Fruit fly (Drosophila melanogaster): ENCODE results near the gene yin.
A peak's percentile ranks its signal among the peaks of the same experiment; 100 is the strongest.

The yin gene

dm6 chrX:3838648-3839047 lies 33.1 kb downstream of the yin start (continued):
- TF ChIP-seq fkh (GFP tag; optimal IDR thresholded peaks at IDR 0.05) (peak; percentile 51), Smox (GFP tag; optimal IDR thresholded peaks at IDR 0.05) (peak; percentile 23), CG6792 (GFP tag; optimal IDR thresholded peaks at IDR 0.05) (peak; percentile 48), CG9139 (GFP tag; optimal IDR thresholded peaks at IDR 0.05) (no peak), fd85E (GFP tag; optimal IDR thresholded peaks at IDR 0.05) (no peak), Lpt (GFP tag; optimal IDR thresholded peaks at IDR 0.05) (peak; percentile 64), Ets21C (GFP tag; optimal IDR thresholded peaks at IDR 0.05) (no peak), Blimp-1 (GFP tag; optimal IDR thresholded peaks at IDR 0.05) (no peak), Eip78C (GFP tag) (peak; percentile 85), CG16779 (tag; optimal IDR thresholded peaks at IDR 0.05) (no peak), dac (GFP tag; optimal IDR thresholded peaks at IDR 0.05) (peak; percentile 52)

- TF ChIP-seq dsx (GFP tag; optimal IDR thresholded peaks at IDR 0.05; ENCODE audit: poor library complexity, severe bottlenecking) (no peak), CG15336 (GFP tag; IDR thresholded peaks at IDR 0.05) (0 out of 2 replicates have a peak, but pooled peaks have one; percentile 38), CG6276 (GFP tag; optimal IDR thresholded peaks at IDR 0.05) (no peak), Eip78C (GFP tag) (peak; percentile 37), Smox (GFP tag; optimal IDR thresholded peaks at IDR 0.05) (no peak), eg (GFP tag; IDR thresholded peaks at IDR 0.05) (0 out of 3 replicates have a peak, but pooled peaks have one; percentile 17), Hr4 (GFP tag; optimal IDR thresholded peaks at IDR 0.05) (peak; percentile 5), Lpt (GFP tag; optimal IDR thresholded peaks at IDR 0.05) (no peak), CG32006 (GFP tag; optimal IDR thresholded peaks at IDR 0.05) (peak; percentile 17)
Observed at dm6 chrX:3837628-3838027, 34.1 kb downstream of the yin start.

dm6 chrX:3835764-3836342 lies 35.9 kb downstream of the yin start:
- TF ChIP-seq Lpt (GFP tag; optimal IDR thresholded peaks at IDR 0.05) (no peak), Eip78C (GFP tag) (peak; percentile 38), Ets96B (tag; optimal IDR thresholded peaks at IDR 0.05) (no peak), CG7368 (GFP tag; optimal IDR thresholded peaks at IDR 0.05) (no peak), OdsH (GFP tag; optimal IDR thresholded peaks at IDR 0.05) (no peak), eg (GFP tag; IDR thresholded peaks at IDR 0.05) (peak; percentile 25; the same call in 1 of the 3 replicates), salr (GFP tag; optimal IDR thresholded peaks at IDR 0.05) (no peak), Sox102F (GFP tag; optimal IDR thresholded peaks at IDR 0.05) (no peak), CG6163 (GFP tag; IDR thresholded peaks at IDR 0.05) (no peak), Gug (GFP tag; IDR thresholded peaks at IDR 0.05) (no peak), Hr38 (GFP tag; optimal IDR thresholded peaks at IDR 0.05) (no peak), CG15336 (GFP tag; IDR thresholded peaks at IDR 0.05) (no peak), topi (GFP tag; optimal IDR thresholded peaks at IDR 0.05) (no peak), CG3919 (GFP tag; optimal IDR thresholded peaks at IDR 0.05) (no peak)

dm6 chrX:3834955-3835763 lies 36.6 kb downstream of the yin start:
- peak; percentile 16 for TF ChIP-seq net (GFP tag; optimal IDR thresholded peaks at IDR 0.05)
- TF ChIP-seq lz (GFP tag; optimal IDR thresholded peaks at IDR 0.05) = no peak
- TF ChIP-seq fkh (GFP tag; optimal IDR thresholded peaks at IDR 0.05) = no peak
- TF ChIP-seq CG32006 (GFP tag; optimal IDR thresholded peaks at IDR 0.05) = no peak
- TF ChIP-seq CG31627 (GFP tag; optimal IDR thresholded peaks at IDR 0.05) = no peak
- TF ChIP-seq CG10669 (GFP tag; optimal IDR thresholded peaks at IDR 0.05) = peak; percentile 53
- peak; percentile 68; the same call in 1 of the 3 replicates for TF ChIP-seq eg (GFP tag; IDR thresholded peaks at IDR 0.05)
- TF ChIP-seq Lpt (GFP tag; optimal IDR thresholded peaks at IDR 0.05) = peak; percentile 11
- TF ChIP-seq acj6 (GFP tag; optimal IDR thresholded peaks at IDR 0.05) = no peak
- no peak for TF ChIP-seq CG6792 (GFP tag; optimal IDR thresholded peaks at IDR 0.05)
- TF ChIP-seq Gug (GFP tag; IDR thresholded peaks at IDR 0.05) = no peak
- no peak for TF ChIP-seq Ets21C (GFP tag; optimal IDR thresholded peaks at IDR 0.05)
- TF ChIP-seq ss (GFP tag; optimal IDR thresholded peaks at IDR 0.05) = peak; percentile 62 to 76
- TF ChIP-seq CG6808 (GFP tag; optimal IDR thresholded peaks at IDR 0.05) = peak; percentile 66
- peak; percentile 30 for TF ChIP-seq spab (GFP tag; optimal IDR thresholded peaks at IDR 0.05)
- TF ChIP-seq pdm3 (GFP tag; optimal IDR thresholded peaks at IDR 0.05) = no peak
- no peak for TF ChIP-seq fd85E (GFP tag; optimal IDR thresholded peaks at IDR 0.05)
- no peak for TF ChIP-seq CG4318 (GFP tag; optimal IDR thresholded peaks at IDR 0.05)
- TF ChIP-seq Met (GFP tag; optimal IDR thresholded peaks at IDR 0.05) = no peak
- TF ChIP-seq CG9139 (GFP tag; optimal IDR thresholded peaks at IDR 0.05) = peak; percentile 53
- TF ChIP-seq fd59A (GFP tag; optimal IDR thresholded peaks at IDR 0.05) = no peak
- no peak for TF ChIP-seq salr (GFP tag; optimal IDR thresholded peaks at IDR 0.05)
- no peak for TF ChIP-seq OdsH (GFP tag; optimal IDR thresholded peaks at IDR 0.05)
- TF ChIP-seq CG7368 (GFP tag; optimal IDR thresholded peaks at IDR 0.05) = no peak
- peak; percentile 11 for TF ChIP-seq Eip75B (GFP tag; optimal IDR thresholded peaks at IDR 0.05)
- no peak for TF ChIP-seq dac (GFP tag; optimal IDR thresholded peaks at IDR 0.05)
- TF ChIP-seq CG3032 (tag; optimal IDR thresholded peaks at IDR 0.05) = peak; percentile 25
- peak; percentile 12 for TF ChIP-seq CG16779 (tag; optimal IDR thresholded peaks at IDR 0.05)

All from whole organism, prepupa.